Worm (Caenorhabditis elegans) whole organism, late embryonic: ENCODE data around the gene ZK1127.4.

Experiments used
- F13H6.1 ChIP-seq: sonication (generic microtip); optimal IDR thresholded peaks from 2 replicates; lab custom pipeline; 2016; ENCODE audit warnings: missing genetic modification characterization, missing compliant biosample characterization
- ahr-1 ChIP-seq: sonication (generic microtip); optimal IDR thresholded peaks from 2 replicates; lab custom pipeline; 2016; ENCODE audit warnings: missing genetic modification characterization, missing compliant biosample characterization
- ama-1 ChIP-seq: fragments of 150-350 bp; optimal IDR thresholded peaks from 2 replicates; lab custom pipeline; 2014
- ceh-14 ChIP-seq: sonication (generic microtip); optimal IDR thresholded peaks from 2 replicates; lab custom pipeline; 2016; ENCODE audit warnings: missing genotype, missing genetic modification characterization, missing compliant biosample characterization
- ceh-18 ChIP-seq: sonication (generic microtip); optimal IDR thresholded peaks from 2 replicates; lab custom pipeline; 2016; ENCODE audit warnings: missing genetic modification characterization, missing compliant biosample characterization
- ceh-19 ChIP-seq: fragments of 200-800 bp; sonication (Bioruptor generic); optimal IDR thresholded peaks from 2 replicates; lab custom pipeline; 2018; ENCODE audit warnings: mild to moderate bottlenecking, missing genetic modification characterization, missing compliant biosample characterization
- ceh-2 ChIP-seq: sonication (generic microtip); optimal IDR thresholded peaks from 2 replicates; lab custom pipeline; 2016; ENCODE audit warnings: missing genotype, missing genetic modification characterization, missing compliant biosample characterization
- ceh-22 ChIP-seq: sonication (generic microtip); optimal IDR thresholded peaks from 2 replicates; lab custom pipeline; 2017; ENCODE audit warnings: missing biosample characterization, missing genetic modification characterization
- ceh-24 ChIP-seq: sonication (generic microtip); optimal IDR thresholded peaks from 2 replicates; lab custom pipeline; 2016; ENCODE audit warnings: mild to moderate bottlenecking, missing genetic modification characterization, missing compliant biosample characterization
- ceh-31 ChIP-seq: sonication (generic microtip); optimal IDR thresholded peaks from 2 replicates; lab custom pipeline; 2016; ENCODE audit warnings: missing genetic modification characterization, missing compliant biosample characterization
- ceh-34 ChIP-seq: sonication (generic microtip); optimal IDR thresholded peaks from 2 replicates; lab custom pipeline; 2016; ENCODE audit warnings: mild to moderate bottlenecking, missing genetic modification characterization, missing compliant biosample characterization
- ceh-6 ChIP-seq: fragments of 200-800 bp; sonication (Bioruptor generic); optimal IDR thresholded peaks from 2 replicates; lab custom pipeline; 2018; ENCODE audit warnings: mild to moderate bottlenecking, missing genetic modification characterization, missing compliant biosample characterization
- ceh-9 ChIP-seq: sonication (generic microtip); optimal IDR thresholded peaks from 2 replicates; lab custom pipeline; 2016; ENCODE audit warnings: mild to moderate bottlenecking, missing genetic modification characterization, inconsistent platforms, missing compliant biosample characterization
- elt-4 ChIP-seq: sonication (generic microtip); optimal IDR thresholded peaks from 2 replicates; lab custom pipeline; 2016; ENCODE audit warnings: missing genetic modification characterization, missing compliant biosample characterization
- eyg-1 ChIP-seq: sonication (generic microtip); optimal IDR thresholded peaks from 2 replicates; lab custom pipeline; 2016; ENCODE audit warnings: missing genotype, missing genetic modification characterization, missing compliant biosample characterization
- fax-1 ChIP-seq: sonication (generic microtip); optimal IDR thresholded peaks from 2 replicates; lab custom pipeline; 2016; ENCODE audit warnings: missing genotype, missing genetic modification characterization, missing compliant biosample characterization
- gmeb-2 ChIP-seq: sonication (generic microtip); optimal IDR thresholded peaks from 2 replicates; lab custom pipeline; 2016; ENCODE audit warnings: missing genetic modification characterization, inconsistent platforms, missing compliant biosample characterization
- hlh-13 ChIP-seq: fragments of 200-800 bp; sonication (Bioruptor generic); optimal IDR thresholded peaks from 2 replicates; lab custom pipeline; 2018; ENCODE audit warnings: mild to moderate bottlenecking, missing genetic modification characterization, missing compliant biosample characterization
- hlh-30 ChIP-seq: sonication (generic microtip); optimal IDR thresholded peaks from 2 replicates; lab custom pipeline; 2017; ENCODE audit warnings: antibody characterized with exemption, missing genetic modification characterization, missing compliant biosample characterization; ENCODE audit not compliant: insufficient read depth
- hlh-6 ChIP-seq: sonication (generic microtip); optimal IDR thresholded peaks from 2 replicates; lab custom pipeline; 2016; ENCODE audit warnings: missing genotype, missing genetic modification characterization, missing compliant biosample characterization
- hlh-8 ChIP-seq: sonication (generic microtip); optimal IDR thresholded peaks from 2 replicates; lab custom pipeline; 2016; ENCODE audit warnings: missing genotype, missing genetic modification characterization, missing compliant biosample characterization
- lin-11 ChIP-seq: fragments of 200-800 bp; sonication (Bioruptor generic); optimal IDR thresholded peaks from 2 replicates; lab custom pipeline; 2018; ENCODE audit warnings: mild to moderate bottlenecking, missing genetic modification characterization, missing compliant biosample characterization
- madf-2 ChIP-seq: sonication (generic microtip); optimal IDR thresholded peaks from 2 replicates; lab custom pipeline; 2017; ENCODE audit warnings: missing genetic modification characterization, missing compliant biosample characterization
- nfya-1 ChIP-seq: sonication (generic microtip); optimal IDR thresholded peaks from 2 replicates; lab custom pipeline; 2017; ENCODE audit warnings: missing genetic modification characterization, mild to moderate bottlenecking, missing compliant biosample characterization, antibody characterized with exemption, moderate library complexity
- nhr-11 ChIP-seq: fragments of 150-350 bp; optimal IDR thresholded peaks from 2 replicates; lab custom pipeline; 2014; ENCODE audit warnings: missing biosample characterization, missing genetic modification characterization
- nhr-232 ChIP-seq: sonication (generic microtip); optimal IDR thresholded peaks from 2 replicates; lab custom pipeline; 2016; ENCODE audit warnings: missing genetic modification characterization, missing compliant biosample characterization
- odd-2 ChIP-seq: sonication (generic microtip); optimal IDR thresholded peaks from 2 replicates; lab custom pipeline; 2017; ENCODE audit warnings: antibody characterized with exemption, mild to moderate bottlenecking, missing genetic modification characterization, missing compliant biosample characterization
- pha-2 ChIP-seq: sonication (generic microtip); optimal IDR thresholded peaks from 2 replicates; lab custom pipeline; 2017; ENCODE audit warnings: mild to moderate bottlenecking, missing genetic modification characterization, missing compliant biosample characterization
- pros-1 ChIP-seq: fragments of 150-350 bp; optimal IDR thresholded peaks from 2 replicates; lab custom pipeline; 2014; ENCODE audit warnings: missing biosample characterization, missing genetic modification reagents, missing genetic modification characterization
- rnt-1 ChIP-seq: sonication (generic microtip); optimal IDR thresholded peaks from 2 replicates; lab custom pipeline; 2016; ENCODE audit warnings: missing genetic modification characterization, missing compliant biosample characterization
- sdc-2 ChIP-seq: sonication (generic microtip); optimal IDR thresholded peaks from 2 replicates; lab custom pipeline; 2016; ENCODE audit warnings: missing genotype, missing genetic modification characterization, missing compliant biosample characterization
- sox-4 ChIP-seq: sonication (generic microtip); optimal IDR thresholded peaks from 2 replicates; lab custom pipeline; 2017; ENCODE audit warnings: mild to moderate bottlenecking, missing genetic modification characterization, inconsistent platforms, missing compliant biosample characterization
- tbx-2 ChIP-seq: sonication (generic microtip); optimal IDR thresholded peaks from 2 replicates; lab custom pipeline; 2016; ENCODE audit warnings: missing genetic modification characterization, missing compliant biosample characterization
- tbx-7 ChIP-seq: sonication (generic microtip); optimal IDR thresholded peaks from 2 replicates; lab custom pipeline; 2016; ENCODE audit warnings: missing genotype, missing genetic modification characterization, missing compliant biosample characterization
- unc-55 ChIP-seq: sonication (generic microtip); optimal IDR thresholded peaks from 2 replicates; lab custom pipeline; 2017; ENCODE audit warnings: missing biosample characterization, missing genetic modification reagents, missing genetic modification characterization

The ZK1127.4 gene

DNA sequence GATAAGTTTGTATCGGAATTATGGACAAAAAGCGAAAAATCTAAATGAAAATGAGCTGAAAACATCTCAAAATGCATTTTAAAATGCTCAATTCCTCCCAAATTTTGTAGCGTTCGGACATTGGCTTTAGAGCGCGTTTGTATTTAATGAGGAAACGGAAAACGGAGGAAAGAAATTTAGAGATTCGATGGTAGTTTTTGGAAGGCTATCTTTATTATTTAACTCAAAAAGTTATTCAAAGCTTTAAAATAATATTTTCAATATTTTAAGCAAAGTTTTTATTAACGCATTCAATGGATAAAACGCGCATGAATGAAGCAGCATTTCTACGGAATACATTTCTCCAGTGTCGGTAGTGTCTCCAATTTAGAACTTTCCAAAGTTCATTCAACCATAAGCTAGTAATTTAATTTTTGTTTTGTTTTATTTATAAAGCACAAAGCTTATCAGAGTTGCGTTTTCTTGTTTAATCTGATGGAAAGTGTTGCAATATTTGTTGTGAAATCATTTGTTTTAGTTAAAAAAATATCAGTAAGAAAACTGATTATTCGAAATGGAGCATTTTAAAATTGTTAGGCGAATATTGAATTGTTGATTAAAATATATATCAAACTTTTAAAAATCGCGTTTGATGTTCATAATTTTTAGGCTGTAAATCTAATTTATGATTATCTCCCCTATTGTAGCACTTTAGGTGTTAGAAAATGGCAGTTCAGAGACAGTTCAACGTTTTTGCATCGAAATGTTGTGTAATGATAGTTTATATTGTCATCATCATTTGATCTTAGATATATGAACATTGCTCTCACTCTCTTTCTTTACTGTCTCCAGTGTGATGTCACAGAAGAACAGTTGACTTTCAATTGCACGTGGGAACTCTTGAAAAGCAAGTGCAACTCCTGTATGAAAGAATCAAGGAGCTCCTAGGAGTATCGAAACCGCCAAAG is 19.1 kb downstream of the ZK1127.4 start (continued):
- TF ChIP-seq nhr-232 (tag; lab: Kevin White, UChicago) (no peak), sdc-2 (tag; lab: Kevin White, UChicago) (no peak), tbx-2 (tag; lab: Kevin White, UChicago) (peak; percentile 76), ceh-2 (tag; lab: Kevin White, UChicago) (peak; percentile 84), hlh-6 (tag; lab: Kevin White, UChicago) (no peak), gmeb-2 (tag; lab: Kevin White, UChicago) (no peak), rnt-1 (tag; lab: Kevin White, UChicago) (peak; percentile 82), ceh-22 (tag; lab: Kevin White, UChicago) (no peak), ahr-1 (tag; lab: Kevin White, UChicago) (peak; percentile 69), eyg-1 (tag; lab: Kevin White, UChicago) (no peak), pros-1 (no peak), hlh-30 (no peak), ceh-31 (peak; percentile 97), hlh-13 (GFP tag; lab: Kevin White, UChicago) (no peak), ceh-34 (tag; lab: Kevin White, UChicago) (no peak), elt-4 (no peak), sox-4 (tag; lab: Kevin White, UChicago) (no peak), ceh-18 (tag; lab: Kevin White, UChicago) (peak; percentile 51), madf-2 (tag; lab: Kevin White, UChicago) (no peak)

DNA sequence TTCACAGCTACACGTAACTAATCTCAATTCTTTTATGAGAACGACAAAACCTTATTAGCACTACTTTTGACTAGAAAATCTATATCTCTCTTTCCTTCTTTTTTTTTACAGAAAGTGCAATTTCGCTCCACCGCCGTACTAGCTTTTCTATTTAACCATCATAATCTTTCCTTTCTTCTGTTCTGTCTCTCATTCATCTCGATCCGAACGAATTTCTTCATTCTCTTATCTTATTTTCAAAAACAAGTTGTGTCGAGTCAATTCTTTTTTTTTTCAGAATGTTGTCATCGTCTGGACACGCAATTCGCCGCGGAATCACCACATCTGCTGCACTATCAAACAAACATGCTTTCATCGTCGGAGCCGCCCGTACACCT is 19.8 kb downstream of the ZK1127.4 start, which contains the start of gene kat-1:
TSS of gene kat-1 (plus strand) at position 278 of the 377 bp plus-strand sequence.
- TF ChIP-seq hlh-30 (no peak), lin-11 (tag; lab: Kevin White, UChicago) (no peak), ama-1 (lab: Kevin White, UChicago) (no peak), odd-2 (no peak), ceh-19 (no peak), ceh-24 (tag; lab: Kevin White, UChicago) (no peak), pha-2 (tag; lab: Kevin White, UChicago) (no peak), ceh-22 (tag; lab: Kevin White, UChicago) (no peak), ceh-9 (tag; lab: Kevin White, UChicago) (no peak), ceh-14 (tag; lab: Kevin White, UChicago) (no peak), nhr-11 (tag; lab: Kevin White, UChicago) (no peak), F13H6.1 (tag; lab: Kevin White, UChicago) (no peak), nfya-1 (tag; lab: Kevin White, UChicago) (no peak), unc-55 (GFP tag; lab: Kevin White, UChicago) (no peak), hlh-6 (tag; lab: Kevin White, UChicago) (no peak), tbx-2 (tag; lab: Kevin White, UChicago) (no peak), ceh-31 (no peak), tbx-7 (tag; lab: Kevin White, UChicago) (no peak), ceh-6 (GFP tag; lab: Kevin White, UChicago) (no peak)
- TF ChIP-seq, all 69 proteins: peak for 0

DNA sequence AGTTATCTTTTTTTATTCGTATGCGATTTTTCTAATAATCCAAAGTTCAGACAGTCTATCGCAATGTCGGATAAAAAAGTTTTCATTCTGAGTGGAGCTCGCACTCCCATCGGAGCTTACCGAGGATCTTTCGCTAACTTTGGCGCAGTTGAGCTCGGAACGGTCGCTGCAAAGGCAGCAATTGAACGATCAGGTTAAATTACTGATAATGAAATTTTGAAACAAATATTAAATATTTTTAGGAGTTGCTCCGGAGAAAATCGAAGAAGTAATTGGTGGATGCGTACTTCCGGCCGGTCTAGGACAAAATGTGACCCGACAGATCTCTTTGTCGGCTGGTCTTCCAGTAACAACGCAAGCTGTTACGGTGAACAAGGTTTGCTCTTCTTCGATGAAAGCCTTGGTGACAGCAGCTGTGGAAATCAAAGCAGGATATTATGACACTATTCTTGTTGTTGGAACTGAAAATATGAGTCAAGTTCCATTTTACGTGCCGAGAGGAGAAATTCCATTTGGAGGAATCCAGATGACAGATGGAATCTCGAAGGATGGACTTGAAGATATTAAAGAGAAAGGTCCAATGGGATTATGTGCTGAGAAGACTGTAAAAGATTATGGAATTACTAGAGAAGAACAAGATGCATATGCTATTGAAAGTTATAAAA is 21.9 kb downstream of the ZK1127.4 start, which contains the start of gene T02G5.7:
TSS of gene T02G5.7 (plus strand) at position 51 of the 665 bp plus-strand sequence.
- TF ChIP-seq fax-1 (tag; lab: Kevin White, UChicago) = no peak
- TF ChIP-seq hlh-8 (tag; lab: Kevin White, UChicago) = no peak
